Worm (Caenorhabditis elegans): ENCODE results near the gene rbc-2.

ce11 chrIII:2575635-2576164, 47.2 kb upstream of the rbc-2 start, which contains the start of gene Y54F10AR.1:
- TF ChIP-seq flt-1 (GFP tag; IDR thresholded peaks at IDR 0.05) (no peak), aly-1 (tag; optimal IDR thresholded peaks at IDR 0.05) (no peak), tbx-37 (GFP tag; conservative IDR thresholded peaks at IDR 0.05) (no peak), ama-1 (optimal IDR thresholded peaks at IDR 0.05) (no peak), tra-4 (tag; optimal IDR thresholded peaks at IDR 0.05) (no peak), sea-1 (GFP tag; conservative IDR thresholded peaks at IDR 0.05) (no peak), hmg-4 (GFP tag; optimal IDR thresholded peaks at IDR 0.05) (no peak), scrt-1 (GFP tag; IDR thresholded peaks at IDR 0.05) (no peak), B0310.2 (tag; optimal IDR thresholded peaks at IDR 0.05) (no peak), F13C5.2 (tag; optimal IDR thresholded peaks at IDR 0.05) (no peak), ceh-13 (GFP tag; optimal IDR thresholded peaks at IDR 0.05) (no peak), hmbx-1 (tag; optimal IDR thresholded peaks at IDR 0.05) (no peak), ceh-36 (tag; optimal IDR thresholded peaks at IDR 0.05) (no peak), ets-7 (tag; optimal IDR thresholded peaks at IDR 0.05) (no peak)

All from whole organism, early embryonic.